Fruit fly (Drosophila melanogaster) whole organism, embryonic: Measurements from ENCODE around the gene Mst36Fb.

Experiments used
- Ada2b ChIP-seq: fragments of 200-800 bp; sonication (Bioruptor generic); IDR thresholded peaks from 2 replicates; pipeline ENCODE4 v1.3.6; 2022; ENCODE audit warnings: missing biosample characterization, missing genetic modification characterization
- Bdp1 ChIP-seq: fragments of 200-800 bp; sonication (Bioruptor generic); optimal IDR thresholded peaks from 3 replicates; lab custom pipeline; 2016; ENCODE audit warnings: missing biosample characterization, missing genetic modification characterization
- BtbVII ChIP-seq: fragments of 200-800 bp; sonication (Bioruptor generic); optimal IDR thresholded peaks from 3 replicates; lab custom pipeline; 2017; ENCODE audit warnings: missing biosample characterization, mild to moderate bottlenecking, missing genetic modification characterization
- CG10366 ChIP-seq: fragments of 200-800 bp; sonication (Bioruptor generic); IDR thresholded peaks from 2 replicates; pipeline ENCODE4 v1.3.6; 2022; ENCODE audit warnings: missing biosample characterization, missing genetic modification characterization
- CG12071 ChIP-seq: fragments of 200-800 bp; sonication (Bioruptor generic); optimal IDR thresholded peaks from 3 replicates; lab custom pipeline; 2018; ENCODE audit warnings: missing biosample characterization, mild to moderate bottlenecking, missing genetic modification characterization
- CG12219 ChIP-seq: fragments of 200-800 bp; sonication (Bioruptor generic); optimal IDR thresholded peaks from 3 replicates; lab custom pipeline; 2018; ENCODE audit warnings: missing biosample characterization, mild to moderate bottlenecking, missing genetic modification characterization
- CG17186 ChIP-seq: fragments of 200-800 bp; sonication (Bioruptor generic); optimal IDR thresholded peaks from 3 replicates; lab custom pipeline; 2017; ENCODE audit warnings: missing biosample characterization, missing genetic modification reagents, missing genetic modification characterization
- CG17385 ChIP-seq: fragments of 200-800 bp; sonication (Bioruptor generic); optimal IDR thresholded peaks from 3 replicates; lab custom pipeline; 2018; ENCODE audit warnings: missing biosample characterization, mild to moderate bottlenecking, missing genetic modification characterization
- CG17912 ChIP-seq: fragments of 200-800 bp; sonication (Bioruptor generic); optimal IDR thresholded peaks from 2 replicates; lab custom pipeline; 2018; ENCODE audit warnings: missing biosample characterization, mild to moderate bottlenecking, missing genetic modification characterization
- CG18599 ChIP-seq: fragments of 200-800 bp; sonication (Bioruptor generic); optimal IDR thresholded peaks from 3 replicates; lab custom pipeline; 2017; ENCODE audit warnings: missing biosample characterization, missing genetic modification characterization, mild to moderate bottlenecking, moderate library complexity, missing genetic modification reagents
- CG3995 ChIP-seq: fragments of 200-800 bp; sonication (Bioruptor generic); optimal IDR thresholded peaks from 3 replicates; lab custom pipeline; 2016; ENCODE audit warnings: missing biosample characterization, missing genetic modification characterization
- CG4424 ChIP-seq: fragments of 200-800 bp; sonication (Bioruptor generic); optimal IDR thresholded peaks from 3 replicates; lab custom pipeline; 2016; ENCODE audit warnings: missing biosample characterization, missing genetic modification characterization
- CG6175 ChIP-seq: fragments of 200-800 bp; sonication (Bioruptor generic); IDR thresholded peaks from 3 replicates; pipeline ENCODE4 v1.3.6; 2022; ENCODE audit warnings: missing biosample characterization, missing genetic modification characterization
- CG6272 ChIP-seq: fragments of 200-800 bp; sonication (Bioruptor generic); IDR thresholded peaks from 2 replicates; pipeline ENCODE4 v1.3.6; 2022; ENCODE audit warnings: missing biosample characterization, missing genetic modification characterization
- CG8388 ChIP-seq: fragments of 200-800 bp; sonication (Bioruptor generic); optimal IDR thresholded peaks from 2 replicates; lab custom pipeline; 2019; ENCODE audit warnings: missing biosample characterization, mild to moderate bottlenecking, missing genetic modification characterization, moderate library complexity
- CTCF ChIP-seq: fragments of 200-800 bp; sonication (Bioruptor generic); optimal IDR thresholded peaks from 2 replicates; lab custom pipeline; 2017; ENCODE audit warnings: missing biosample characterization, mild to moderate bottlenecking, missing genetic modification characterization, moderate library complexity
- ERR ChIP-seq: fragments of 200-800 bp; sonication (Bioruptor generic); optimal IDR thresholded peaks from 2 replicates; lab custom pipeline; 2016; ENCODE audit warnings: missing biosample characterization, missing genetic modification characterization
- Ets65A ChIP-seq: fragments of 200-800 bp; sonication (Bioruptor generic); peaks from one replicate; lab custom pipeline; 2016; ENCODE audit warnings: missing biosample characterization, missing genetic modification characterization
- Fer3 ChIP-seq: fragments of 200-800 bp; sonication (Bioruptor generic); optimal IDR thresholded peaks from 2 replicates; lab custom pipeline; 2018; ENCODE audit warnings: missing biosample characterization, mild to moderate bottlenecking, missing genetic modification characterization, moderate library complexity
- HLH3B ChIP-seq: fragments of 200-800 bp; sonication (Bioruptor generic); IDR thresholded peaks from 2 replicates; pipeline ENCODE4 v1.3.6; 2022; ENCODE audit warnings: missing biosample characterization, missing genetic modification characterization
- Hr78 ChIP-seq, 2 experiments: fragments of 200-800 bp in 1 of 2; fragments of >200 bp in 1 of 2; sonication (Bioruptor generic) in 1 of 2; optimal IDR thresholded peaks; 2 replicates each; lab custom pipeline; 2017 to 2019; ENCODE audit warnings: missing biosample characterization in 2 of 2, missing genetic modification characterization in 2 of 2, mild to moderate bottlenecking in 1 of 2, moderate library complexity in 1 of 2
- Lpt ChIP-seq: fragments of >200 bp; optimal IDR thresholded peaks from 2 replicates; lab custom pipeline; 2018; ENCODE audit warnings: missing biosample characterization, missing genetic modification characterization
- Med ChIP-seq: fragments of 200-800 bp; sonication (Bioruptor generic); peaks from one replicate; lab custom pipeline; 2016; ENCODE audit warnings: missing biosample characterization, missing genetic modification characterization, mild to moderate bottlenecking, inconsistent platforms, moderate library complexity
- Pdp1 ChIP-seq, 2 experiments: fragments of 200-800 bp; sonication (Bioruptor generic); optimal IDR thresholded peaks; 3 replicates each; lab custom pipeline; 2016; ENCODE audit warnings: missing biosample characterization in 2 of 2, missing genetic modification characterization in 2 of 2, mild to moderate bottlenecking in 1 of 2, moderate library complexity in 1 of 2
- Trl ChIP-seq, 3 experiments: fragments of >200 bp in 2 of 3; fragments of 200-800 bp in 1 of 3; sonication (Bioruptor generic) in 1 of 3; optimal IDR thresholded peaks; 2 replicates in 1 of 3; 3 replicates in 2 of 3; lab custom pipeline; 2016 to 2017; ENCODE audit warnings: missing biosample characterization in 1 of 3, missing genetic modification characterization in 1 of 3
- Xbp1 ChIP-seq: fragments of 200-800 bp; sonication (Bioruptor generic); optimal IDR thresholded peaks from 3 replicates; lab custom pipeline; 2016; ENCODE audit warnings: missing biosample characterization, mild to moderate bottlenecking, missing genetic modification characterization
- ac ChIP-seq: fragments of 200-800 bp; sonication (Bioruptor generic); optimal IDR thresholded peaks from 3 replicates; lab custom pipeline; 2017; ENCODE audit warnings: missing biosample characterization, mild to moderate bottlenecking, missing genetic modification characterization
- bigmax ChIP-seq: fragments of 200-800 bp; sonication (Bioruptor generic); optimal IDR thresholded peaks from 2 replicates; lab custom pipeline; 2018; ENCODE audit warnings: missing biosample characterization, mild to moderate bottlenecking, missing genetic modification characterization
- ci ChIP-seq: fragments of 200-800 bp; sonication (Bioruptor generic); IDR thresholded peaks from 3 replicates; pipeline ENCODE4 v1.3.6; 2022; ENCODE audit warnings: missing biosample characterization, missing genetic modification characterization
- crol ChIP-seq: fragments of 200-800 bp; sonication (Bioruptor generic); IDR thresholded peaks from 2 replicates; pipeline ENCODE4 v1.3.6; 2022; ENCODE audit warnings: missing biosample characterization, missing genetic modification characterization
- cwo ChIP-seq: fragments of 200-800 bp; sonication (Bioruptor generic); optimal IDR thresholded peaks from 3 replicates; lab custom pipeline; 2017; ENCODE audit warnings: missing biosample characterization, missing genetic modification characterization, mild to moderate bottlenecking, moderate library complexity, missing genetic modification reagents
- dysf ChIP-seq: fragments of 200-800 bp; sonication (Bioruptor generic); IDR thresholded peaks from 3 replicates; pipeline ENCODE4 v1.3.6; 2022; ENCODE audit warnings: missing biosample characterization, missing genetic modification characterization
- esg ChIP-seq: fragments of 200-800 bp; sonication (Bioruptor generic); conservative IDR thresholded peaks from 2 replicates; pipeline ENCODE4 v1.3.6; 2022; ENCODE audit warnings: missing biosample characterization, missing genetic modification characterization
- ewg ChIP-seq: fragments of 200-800 bp; sonication (Bioruptor generic); optimal IDR thresholded peaks from 3 replicates; lab custom pipeline; 2017; ENCODE audit warnings: mild to moderate bottlenecking, missing biosample characterization, missing genetic modification reagents, missing genetic modification characterization
- exex ChIP-seq: fragments of 200-800 bp; sonication (Bioruptor generic); optimal IDR thresholded peaks from 4 replicates; lab custom pipeline; 2018; ENCODE audit warnings: missing biosample characterization, mild to moderate bottlenecking, missing genetic modification characterization, moderate library complexity
- fd96Cb ChIP-seq: fragments of 200-800 bp; sonication (Bioruptor generic); optimal IDR thresholded peaks from 2 replicates; lab custom pipeline; 2018; ENCODE audit warnings: missing biosample characterization, mild to moderate bottlenecking, missing genetic modification characterization, moderate library complexity
- fu2 ChIP-seq: fragments of 200-800 bp; sonication (Bioruptor generic); optimal IDR thresholded peaks from 2 replicates; lab custom pipeline; 2016; ENCODE audit warnings: missing biosample characterization, missing genetic modification characterization
- grau ChIP-seq: fragments of 200-800 bp; optimal IDR thresholded peaks from 3 replicates; lab custom pipeline; 2019; ENCODE audit warnings: missing biosample characterization, mild to moderate bottlenecking, missing genetic modification characterization, moderate library complexity
- gsb-n ChIP-seq: fragments of 200-800 bp; sonication (Bioruptor generic); optimal IDR thresholded peaks from 3 replicates; lab custom pipeline; 2018; ENCODE audit warnings: missing biosample characterization, mild to moderate bottlenecking, missing genetic modification characterization
- h ChIP-seq: fragments of >200 bp; optimal IDR thresholded peaks from 2 replicates; lab custom pipeline; 2017
- mirr ChIP-seq: fragments of 200-800 bp; sonication (Bioruptor generic); optimal IDR thresholded peaks from 3 replicates; lab custom pipeline; 2018; ENCODE audit warnings: missing biosample characterization, mild to moderate bottlenecking, missing genetic modification characterization
- nerfin-2 ChIP-seq: fragments of 200-800 bp; sonication (Bioruptor generic); IDR thresholded peaks from 2 replicates; pipeline ENCODE4 v1.3.6; 2022; ENCODE audit warnings: missing biosample characterization, missing genetic modification characterization; ENCODE audit not compliant: partially characterized antibody
- oc ChIP-seq: fragments of 200-800 bp; sonication (Bioruptor generic); optimal IDR thresholded peaks from 2 replicates; lab custom pipeline; 2018; ENCODE audit warnings: missing biosample characterization, mild to moderate bottlenecking, missing genetic modification characterization, moderate library complexity
- otp ChIP-seq: fragments of 200-800 bp; sonication (Bioruptor generic); IDR thresholded peaks from 3 replicates; pipeline ENCODE4, ENCODE4 v1.3.6; 2022; ENCODE audit warnings: missing biosample characterization, missing genetic modification characterization
- prd ChIP-seq, 3 experiments: fragments of >200 bp in 2 of 3; fragments of 200-800 bp in 1 of 3; sonication (Bioruptor generic) in 1 of 3; optimal IDR thresholded peaks in 2 of 3; IDR thresholded peaks in 1 of 3; 2 replicates in 2 of 3; 3 replicates in 1 of 3; pipeline versions ENCODE4 v1.3.6 to Lab custom; 2017 to 2022; ENCODE audit warnings: missing biosample characterization in 1 of 3, missing genetic modification characterization in 1 of 3
- rib ChIP-seq: fragments of 200-800 bp; sonication (Bioruptor generic); IDR thresholded peaks from 2 replicates; pipeline ENCODE4 v1.3.6; 2022; ENCODE audit warnings: missing biosample characterization, missing genetic modification characterization
- sens ChIP-seq: fragments of 200-800 bp; sonication (Bioruptor generic); peaks from one replicate; lab custom pipeline; 2016; ENCODE audit warnings: missing biosample characterization, missing genetic modification characterization
- sim ChIP-seq: fragments of 200-800 bp; sonication (Bioruptor generic); IDR thresholded peaks from 2 replicates; pipeline ENCODE4 v1.3.6; 2022; ENCODE audit warnings: missing biosample characterization, missing genetic modification characterization
- tup ChIP-seq: fragments of 200-800 bp; sonication (Bioruptor generic); optimal IDR thresholded peaks from 2 replicates; lab custom pipeline; 2016; ENCODE audit warnings: missing biosample characterization, mild to moderate bottlenecking, missing genetic modification characterization, moderate library complexity
- twi ChIP-seq: fragments of 200-800 bp; optimal IDR thresholded peaks from 2 replicates; lab custom pipeline; 2019; ENCODE audit warnings: missing biosample characterization, mild to moderate bottlenecking, missing genetic modification characterization, moderate library complexity
- vvl ChIP-seq: fragments of 200-800 bp; sonication (Bioruptor generic); IDR thresholded peaks from 2 replicates; pipeline ENCODE4 v1.3.6; 2022; ENCODE audit warnings: missing biosample characterization, missing genetic modification characterization

Gene Mst36Fb

DNA sequence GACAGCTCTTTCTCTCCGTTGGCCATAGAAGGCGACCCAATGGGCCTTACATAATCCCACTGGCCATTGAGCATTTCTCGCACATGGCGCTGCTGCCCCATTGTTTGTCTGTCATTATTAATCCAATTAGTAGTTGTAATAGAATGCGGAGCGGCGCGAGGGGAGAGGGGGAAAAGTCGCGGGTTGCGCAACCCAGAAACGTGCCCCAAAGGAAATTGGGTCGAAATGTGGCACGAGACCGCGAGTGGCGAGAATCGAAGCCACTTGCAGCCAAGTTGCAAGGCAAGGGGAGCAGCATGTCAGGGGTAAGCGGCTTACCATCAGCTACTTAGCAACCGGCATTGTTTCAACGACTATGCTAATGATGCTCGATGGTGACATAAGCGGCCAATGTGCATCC, 50.5 kb downstream of the Mst36Fb start:
- TF ChIP-seq otp (GFP tag; lab: Robert Waterston, UW) (0 out of 3 replicates have a peak, but pooled peaks have one; percentile 53), ERR (GFP tag; lab: Kevin White, UChicago) (no peak), ac (GFP tag; lab: Kevin White, UChicago) (no peak), CG8388 (GFP tag; lab: Kevin White, UChicago) (no peak), Lpt (GFP tag; lab: Kevin White, UChicago) (no peak), gsb-n (tag; lab: Kevin White, UChicago) (no peak), CG10366 (no peak), dysf (GFP tag; lab: Robert Waterston, UW) (no peak), crol (GFP tag; lab: Robert Waterston, UW) (peak; percentile 79), CG4424 (GFP tag; lab: Kevin White, UChicago) (no peak), Xbp1 (GFP tag; lab: Kevin White, UChicago) (no peak), mirr (GFP tag; lab: Kevin White, UChicago) (no peak), CG17912 (GFP tag; lab: Kevin White, UChicago) (no peak), fd96Cb (tag; lab: Kevin White, UChicago) (no peak), grau (tag; lab: Kevin White, UChicago) (no peak), nerfin-2 (GFP tag; lab: Robert Waterston, UW) (no peak), CG6175 (GFP tag; lab: Robert Waterston, UW) (peak; percentile 57; the same call in 1 of the 3 replicates), sim (GFP tag; lab: Robert Waterston, UW) (no peak), Hr78 (GFP tag; optimal IDR thresholded peaks at IDR 0.05; lab: Kevin White, UChicago) (peak in 1 of 2 experiments; percentile 29), Fer3 (no peak), CG12219 (GFP tag; lab: Kevin White, UChicago) (no peak), CG6272 (GFP tag; lab: Robert Waterston, UW) (no peak), Med (GFP tag; lab: Kevin White, UChicago) (peak; percentile 32), HLH3B (GFP tag; lab: Robert Waterston, UW) (no peak), ewg (GFP tag; lab: Kevin White, UChicago) (no peak), CG17385 (no peak), bigmax (no peak), twi (tag; lab: Kevin White, UChicago) (no peak), esg (GFP tag; lab: Robert Waterston, UW) (no peak), CG3995 (no peak), CG18599 (GFP tag; lab: Kevin White, UChicago) (no peak), CTCF (GFP tag; lab: Kevin White, UChicago) (no peak), fu2 (no peak), Ada2b (GFP tag; lab: Robert Waterston, UW) (no peak), vvl (peak; percentile 60; the same call in 1 of the 2 replicates), prd (optimal IDR thresholded peaks at IDR 0.05; lab: Kevin White, UChicago) (no peak), prd (GFP tag; IDR thresholded peaks at IDR 0.05; lab: Robert Waterston, UW) (no peak), CG17186 (no peak), tup (GFP tag; lab: Kevin White, UChicago) (no peak), exex (tag; lab: Kevin White, UChicago) (no peak), oc (tag; lab: Kevin White, UChicago) (peak; percentile 94), Trl (optimal IDR thresholded peaks at IDR 0.05; lab: Kevin White, UChicago) (no peak), Trl (GFP tag; optimal IDR thresholded peaks at IDR 0.05; lab: Kevin White, UChicago) (no peak), BtbVII (no peak), Bdp1 (GFP tag; lab: Kevin White, UChicago) (no peak), CG12071 (GFP tag; lab: Kevin White, UChicago) (no peak), Ets65A (GFP tag; lab: Kevin White, UChicago) (peak; percentile 46), ci (GFP tag; lab: Robert Waterston, UW) (no peak), sens (GFP tag; lab: Kevin White, UChicago) (peak; percentile 51), Pdp1 (GFP tag; optimal IDR thresholded peaks at IDR 0.05; lab: Kevin White, UChicago) (peak in 1 of 2 experiments; percentile 87), rib (GFP tag; lab: Robert Waterston, UW) (0 out of 2 replicates have a peak, but pooled peaks have one; percentile 21), h (lab: Kevin White, UChicago) (no peak), cwo (GFP tag; lab: Kevin White, UChicago) (peak; percentile 52)
